Worm (Caenorhabditis elegans) whole organism, dauer: Measurements from ENCODE around the gene R10E9.3.

ENCODE experiments used
- unc-62 ChIP-seq: sonication (generic microtip); optimal IDR thresholded peaks from 2 replicates; lab custom pipeline; 2017; ENCODE audit warnings: missing biosample characterization, missing genetic modification reagents, missing genetic modification characterization

Gene R10E9.3

ce11 chrIII:3959987-3960386 lies at the start of gene R10E9.3:
Gene R10E9.3 (plus strand): TSS chrIII:3960221.
- TF ChIP-seq unc-62, result no peak

ce11 chrIII:3914049-3914448 lies 46.0 kb upstream of the R10E9.3 start, which contains the start of gene pat-3:
Gene pat-3 (minus strand): TSS chrIII:3914149.
- TF ChIP-seq unc-62, result no peak

- TF ChIP-seq unc-62, result no peak
Observed at ce11 chrIII:3914836-3915235, 45.2 kb upstream of the R10E9.3 start.

- no peak for TF ChIP-seq unc-62
Observed at ce11 chrIII:3915705-3916104, 44.3 kb upstream of the R10E9.3 start.

ce11 chrIII:3916624-3917023 lies 43.4 kb upstream of the R10E9.3 start, which contains the start of gene ccdc-47:
Gene ccdc-47 (plus strand): TSS chrIII:3916967.
- no peak for TF ChIP-seq unc-62

ce11 chrIII:3918569-3918968 lies 41.5 kb upstream of the R10E9.3 start, which contains the start of gene ZK1058.3:
Gene ZK1058.3 (plus strand): TSS chrIII:3918869.
- no peak for TF ChIP-seq unc-62

- TF ChIP-seq unc-62, result no peak
Observed at ce11 chrIII:3921646-3922328, 38.2 kb upstream of the R10E9.3 start, which contains the start of the genes metl-6 and nit-1. Gene metl-6 (minus strand): TSS chrIII:3921711. Gene nit-1 (plus strand): TSS chrIII:3922207.

ce11 chrIII:3926116-3926515 lies 33.9 kb upstream of the R10E9.3 start, which contains the start of gene ZK1058.9:
Gene ZK1058.9 (minus strand): TSS chrIII:3926216.
- no peak for TF ChIP-seq unc-62

- TF ChIP-seq unc-62, result no peak
Observed at ce11 chrIII:3926801-3927200, 33.2 kb upstream of the R10E9.3 start.

ce11 chrIII:3927450-3927849 lies 32.6 kb upstream of the R10E9.3 start:
- no peak for TF ChIP-seq unc-62

- no peak for TF ChIP-seq unc-62
Observed at ce11 chrIII:3928136-3928535, 31.9 kb upstream of the R10E9.3 start, which contains the start of gene F37A8.1. Gene F37A8.1 (plus strand): TSS chrIII:3928436.

ce11 chrIII:3931423-3931822 lies 28.6 kb upstream of the R10E9.3 start, which contains the start of gene F37A8.2:
Gene F37A8.2 (minus strand): TSS chrIII:3931523.
- no peak for TF ChIP-seq unc-62

ce11 chrIII:3935808-3936207 lies 24.2 kb upstream of the R10E9.3 start, which contains the start of gene npl-10:
Gene npl-10 (minus strand): TSS chrIII:3935908.
- TF ChIP-seq unc-62, result no peak

ce11 chrIII:3952058-3952457 lies 8.0 kb upstream of the R10E9.3 start:
- no peak for TF ChIP-seq unc-62

- no peak for TF ChIP-seq unc-62
Observed at ce11 chrIII:3953235-3953634, 6.8 kb upstream of the R10E9.3 start.

ce11 chrIII:3954220-3954619 lies 5.8 kb upstream of the R10E9.3 start:
- no peak for TF ChIP-seq unc-62

- no peak for TF ChIP-seq unc-62
Observed at ce11 chrIII:3954828-3955227, 5.2 kb upstream of the R10E9.3 start.

ce11 chrIII:3955674-3956073 lies 4.3 kb upstream of the R10E9.3 start:
- TF ChIP-seq unc-62, result no peak
